Fruit fly (Drosophila melanogaster) whole organism, embryonic: ENCODE data around the gene CG13931.
A peak's percentile ranks its signal among the peaks of the same experiment; 100 is the strongest.

Source experiments
- C15 ChIP-seq: fragments of 200-800 bp; sonication (Bioruptor generic); IDR thresholded peaks from 3 replicates; pipeline ENCODE4 v1.3.6; 2022; ENCODE audit warnings: missing biosample characterization, missing genetic modification characterization
- CG11723 ChIP-seq: fragments of 200-800 bp; sonication (Bioruptor generic); optimal IDR thresholded peaks from 2 replicates; lab custom pipeline; 2017; ENCODE audit warnings: missing biosample characterization, mild to moderate bottlenecking, missing genetic modification characterization
- CG12769 ChIP-seq: fragments of 200-800 bp; sonication (Bioruptor generic); optimal IDR thresholded peaks from 2 replicates; lab custom pipeline; 2019; ENCODE audit warnings: missing biosample characterization, mild to moderate bottlenecking, missing genetic modification characterization, moderate library complexity
- CG18599 ChIP-seq: fragments of 200-800 bp; sonication (Bioruptor generic); optimal IDR thresholded peaks from 3 replicates; lab custom pipeline; 2017; ENCODE audit warnings: missing biosample characterization, missing genetic modification characterization, mild to moderate bottlenecking, moderate library complexity, missing genetic modification reagents
- CG30403 ChIP-seq: fragments of 200-800 bp; sonication (Bioruptor generic); optimal IDR thresholded peaks from 3 replicates; lab custom pipeline; 2016; ENCODE audit warnings: missing biosample characterization, missing genetic modification characterization
- CG9932 ChIP-seq: fragments of 200-800 bp; sonication (Bioruptor generic); IDR thresholded peaks from 2 replicates; pipeline ENCODE4 v1.3.6; 2022; ENCODE audit warnings: missing biosample characterization, missing genetic modification characterization
- D19A ChIP-seq: fragments of 200-800 bp; optimal IDR thresholded peaks from 3 replicates; lab custom pipeline; 2019; ENCODE audit warnings: missing biosample characterization, mild to moderate bottlenecking, missing genetic modification characterization, moderate library complexity
- Dip3 ChIP-seq: fragments of 200-800 bp; sonication (Bioruptor generic); optimal IDR thresholded peaks from 3 replicates; lab custom pipeline; 2016; ENCODE audit warnings: missing biosample characterization, missing genetic modification characterization
- Drgx ChIP-seq: fragments of 200-800 bp; sonication (Bioruptor generic); IDR thresholded peaks from 2 replicates; pipeline ENCODE4 v1.3.6; 2022; ENCODE audit warnings: missing biosample characterization, missing genetic modification characterization
- Gsc ChIP-seq: fragments of 200-800 bp; sonication (Bioruptor generic); IDR thresholded peaks from 2 replicates; pipeline ENCODE4 v1.3.6; 2022; ENCODE audit warnings: missing biosample characterization, missing genetic modification characterization
- H15 ChIP-seq: fragments of 200-800 bp; sonication (Bioruptor generic); IDR thresholded peaks from 3 replicates; pipeline ENCODE4 v1.3.6; 2022; ENCODE audit warnings: missing biosample characterization, missing genetic modification characterization
- Hmr ChIP-seq: fragments of 200-800 bp; sonication (Bioruptor generic); optimal IDR thresholded peaks from 3 replicates; lab custom pipeline; 2017; ENCODE audit warnings: mild to moderate bottlenecking, missing biosample characterization, missing genetic modification reagents, missing genetic modification characterization
- Hr3 ChIP-seq: fragments of 200-800 bp; sonication (Bioruptor generic); optimal IDR thresholded peaks from 3 replicates; lab custom pipeline; 2016; ENCODE audit warnings: missing biosample characterization, missing genetic modification characterization
- Rfx ChIP-seq: fragments of 200-800 bp; sonication (Bioruptor generic); IDR thresholded peaks from 2 replicates; pipeline ENCODE4 v1.3.6; 2022; ENCODE audit warnings: missing biosample characterization, missing genetic modification characterization
- Stat92E ChIP-seq, 3 experiments: fragments of >200 bp in 2 of 3; fragments of 200-800 bp in 1 of 3; sonication (Bioruptor generic) in 1 of 3; optimal IDR thresholded peaks; 2 replicates each; lab custom pipeline; 2017 to 2019; ENCODE audit warnings: missing biosample characterization in 3 of 3, missing genetic modification characterization in 3 of 3, mild to moderate bottlenecking in 1 of 3, moderate library complexity in 1 of 3
- abd-A ChIP-seq: fragments of 200-800 bp; sonication (Bioruptor generic); optimal IDR thresholded peaks from 3 replicates; lab custom pipeline; 2019; ENCODE audit warnings: missing biosample characterization, mild to moderate bottlenecking, missing genetic modification characterization, moderate library complexity
- bsh ChIP-seq, 2 experiments: fragments of 200-800 bp; sonication (Bioruptor generic); optimal IDR thresholded peaks; 2 replicates each; lab custom pipeline; 2017 to 2018; ENCODE audit warnings: mild to moderate bottlenecking in 2 of 2, missing biosample characterization in 2 of 2, missing genetic modification characterization in 2 of 2, moderate library complexity in 1 of 2
- corto ChIP-seq: fragments of 200-800 bp; sonication (Bioruptor generic); optimal IDR thresholded peaks from 2 replicates; lab custom pipeline; 2016; ENCODE audit warnings: missing biosample characterization, mild to moderate bottlenecking, missing genetic modification characterization, moderate library complexity
- cwo ChIP-seq: fragments of 200-800 bp; sonication (Bioruptor generic); optimal IDR thresholded peaks from 3 replicates; lab custom pipeline; 2017; ENCODE audit warnings: missing biosample characterization, missing genetic modification characterization, mild to moderate bottlenecking, moderate library complexity, missing genetic modification reagents
- dysf ChIP-seq: fragments of 200-800 bp; sonication (Bioruptor generic); IDR thresholded peaks from 3 replicates; pipeline ENCODE4 v1.3.6; 2022; ENCODE audit warnings: missing biosample characterization, missing genetic modification characterization
- exex ChIP-seq: fragments of 200-800 bp; sonication (Bioruptor generic); optimal IDR thresholded peaks from 4 replicates; lab custom pipeline; 2018; ENCODE audit warnings: missing biosample characterization, mild to moderate bottlenecking, missing genetic modification characterization, moderate library complexity
- grn ChIP-seq: fragments of 200-800 bp; sonication (Bioruptor generic); optimal IDR thresholded peaks from 3 replicates; lab custom pipeline; 2017; ENCODE audit warnings: missing biosample characterization, missing genetic modification characterization
- gro ChIP-seq: fragments of 200-800 bp; sonication (Bioruptor generic); optimal IDR thresholded peaks from 2 replicates; lab custom pipeline; 2016; ENCODE audit warnings: missing biosample characterization, missing genetic modification characterization
- ham ChIP-seq: fragments of 200-800 bp; sonication (Bioruptor generic); IDR thresholded peaks from 2 replicates; pipeline ENCODE4 v1.3.6; 2022; ENCODE audit warnings: missing biosample characterization, missing genetic modification characterization
- hkb ChIP-seq, 2 experiments: fragments of 200-800 bp in 1 of 2; fragments of >200 bp in 1 of 2; sonication (Bioruptor generic) in 1 of 2; IDR thresholded peaks in 1 of 2; optimal IDR thresholded peaks in 1 of 2; 2 replicates each; pipeline versions ENCODE4 v1.3.6 to Lab custom; 2017 to 2022; ENCODE audit warnings: missing biosample characterization in 1 of 2, missing genetic modification characterization in 1 of 2
- kni ChIP-seq: fragments of 200-800 bp; sonication (Bioruptor generic); optimal IDR thresholded peaks from 3 replicates; lab custom pipeline; 2017; ENCODE audit warnings: mild to moderate bottlenecking, missing biosample characterization, missing genetic modification reagents, missing genetic modification characterization
- nom ChIP-seq: fragments of 200-800 bp; sonication (Bioruptor generic); optimal IDR thresholded peaks from 2 replicates; lab custom pipeline; 2017; ENCODE audit warnings: missing biosample characterization, missing genetic modification characterization, mild to moderate bottlenecking, moderate library complexity, missing genetic modification reagents
- pan ChIP-seq, 4 experiments: fragments of >200 bp in 3 of 4; fragments of 200-800 bp in 1 of 4; sonication (Bioruptor generic) in 1 of 4; optimal IDR thresholded peaks in 3 of 4; IDR thresholded peaks in 1 of 4; 2 replicates each; pipeline versions ENCODE4 v1.3.6 to Lab custom; 2017 to 2022; ENCODE audit warnings: missing biosample characterization in 2 of 4, missing genetic modification characterization in 2 of 4, mixed read lengths in 1 of 4
- sd ChIP-seq: fragments of 200-800 bp; sonication (Bioruptor generic); optimal IDR thresholded peaks from 3 replicates; lab custom pipeline; 2018; ENCODE audit warnings: missing biosample characterization, mild to moderate bottlenecking, missing genetic modification characterization, moderate library complexity
- sisA ChIP-seq: fragments of 200-800 bp; sonication (Bioruptor generic); IDR thresholded peaks from 2 replicates; pipeline ENCODE4 v1.3.6; 2022; ENCODE audit warnings: missing biosample characterization, missing genetic modification characterization
- slbo ChIP-seq: fragments of 200-800 bp; sonication (Bioruptor generic); IDR thresholded peaks from 2 replicates; pipeline ENCODE4 v1.3.6; 2022; ENCODE audit warnings: missing biosample characterization, missing genetic modification characterization
- sob ChIP-seq: fragments of 200-800 bp; sonication (Bioruptor generic); IDR thresholded peaks from 2 replicates; pipeline ENCODE4 v1.3.6; 2022; ENCODE audit warnings: missing biosample characterization, missing genetic modification characterization
- ssp ChIP-seq: fragments of 200-800 bp; sonication (Bioruptor generic); IDR thresholded peaks from 2 replicates; pipeline ENCODE4 v1.3.6; 2022; ENCODE audit warnings: missing biosample characterization, missing genetic modification characterization
- ttk ChIP-seq: fragments of 200-800 bp; sonication (Bioruptor generic); IDR thresholded peaks from 2 replicates; pipeline ENCODE4 v2.1.2; 2022; ENCODE audit warnings: missing biosample characterization, missing genetic modification characterization

Gene CG13931

dm6 chr3L:1688161-1688560, 14.0 kb downstream of the CG13931 start:
- no peak for TF ChIP-seq CG11723 (GFP tag; lab: Kevin White, UChicago)
- TF ChIP-seq D19A, result peak; percentile 66

dm6 chr3L:1683091-1683490, 19.1 kb downstream of the CG13931 start:
- no peak for TF ChIP-seq C15 (GFP tag; lab: Robert Waterston, UW)
- TF ChIP-seq nom (GFP tag; lab: Kevin White, UChicago), result peak; percentile 41
- TF ChIP-seq CG18599 (GFP tag; lab: Kevin White, UChicago), result peak; percentile 11
- 0 out of 3 replicates have a peak, but pooled peaks have one; percentile 26 for TF ChIP-seq H15 (GFP tag; lab: Robert Waterston, UW)
- peak; percentile 46 for TF ChIP-seq sisA (GFP tag; lab: Robert Waterston, UW)
- TF ChIP-seq ssp (GFP tag; lab: Robert Waterston, UW), result peak; percentile 17; the same call in 1 of the 2 replicates
- no peak for TF ChIP-seq exex (tag; lab: Kevin White, UChicago)
- no peak for TF ChIP-seq hkb (optimal IDR thresholded peaks at IDR 0.05; lab: Kevin White, UChicago)
- TF ChIP-seq hkb (GFP tag; IDR thresholded peaks at IDR 0.05; lab: Robert Waterston, UW), result 0 out of 2 replicates have a peak, but pooled peaks have one; percentile 22
- peak; percentile 24; the same call in 1 of the 2 replicates for TF ChIP-seq sob (GFP tag; lab: Robert Waterston, UW)
- no peak for TF ChIP-seq Hmr
- TF ChIP-seq pan (optimal IDR thresholded peaks at IDR 0.05; lab: Kevin White, UChicago), result no peak
- TF ChIP-seq pan (GFP tag; optimal IDR thresholded peaks at IDR 0.05 in 1 of 2, IDR thresholded peaks at IDR 0.05 in 1 of 2), result peak in 1 of 2 experiments; percentile 27
- peak; percentile 36; the same call in 1 of the 2 replicates for TF ChIP-seq slbo (GFP tag; lab: Robert Waterston, UW)
- TF ChIP-seq Drgx, result peak; percentile 52
- TF ChIP-seq corto (GFP tag; lab: Kevin White, UChicago), result peak; percentile 18
- no peak for TF ChIP-seq ham (GFP tag; lab: Robert Waterston, UW)
- peak; percentile 9; the same call in 1 of the 2 replicates for TF ChIP-seq Gsc (GFP tag; lab: Robert Waterston, UW)
- peak; percentile 21; the same call in 1 of the 2 replicates for TF ChIP-seq ttk
- 0 out of 2 replicates have a peak, but pooled peaks have one; percentile 27 for TF ChIP-seq CG9932 (GFP tag; lab: Robert Waterston, UW)
- TF ChIP-seq Rfx (GFP tag; lab: Robert Waterston, UW), result peak; percentile 16; the same call in 1 of the 2 replicates
- TF ChIP-seq CG30403 (GFP tag; lab: Kevin White, UChicago), result no peak
- TF ChIP-seq dysf (GFP tag; lab: Robert Waterston, UW), result no peak

- TF ChIP-seq bsh (GFP tag; optimal IDR thresholded peaks at IDR 0.05; lab: Kevin White, UChicago), result peak in 1 of 2 experiments; percentile 14
- peak; percentile 32 for TF ChIP-seq cwo (GFP tag; lab: Kevin White, UChicago)
- TF ChIP-seq Hr3 (GFP tag; lab: Kevin White, UChicago), result no peak
These were observed 22.8 kb downstream of the CG13931 start for dm6 chr3L:1679394-1679793.

dm6 chr3L:1676222-1676621, 26.0 kb downstream of the CG13931 start:
- TF ChIP-seq CG12769 (tag; lab: Kevin White, UChicago), result peak; percentile 10
- peak; percentile 67 for TF ChIP-seq kni (GFP tag; lab: Kevin White, UChicago)
- TF ChIP-seq grn, result peak; percentile 46
- peak in 1 of 3 experiments; percentile 36 for TF ChIP-seq Stat92E (GFP tag; optimal IDR thresholded peaks at IDR 0.05; lab: Kevin White, UChicago)
- TF ChIP-seq sd (tag; lab: Kevin White, UChicago), result peak; percentile 50
- peak; percentile 79 for TF ChIP-seq abd-A
- no peak for TF ChIP-seq Dip3
- no peak for TF ChIP-seq gro (GFP tag; lab: Kevin White, UChicago)
